Fruit fly (Drosophila melanogaster) whole organism: Measurements from ENCODE around the gene Diap1.

Experiments
- CG8478 ChIP-seq: fragments of >200 bp; optimal IDR thresholded peaks from 2 replicates; lab custom pipeline; 2018; ENCODE audit warnings: inconsistent platforms
- Dll ChIP-seq: fragments of >200 bp; optimal IDR thresholded peaks from 2 replicates; lab custom pipeline; 2017
- EcR ChIP-seq, 2 experiments: fragments of >200 bp; optimal IDR thresholded peaks; 2 replicates each; lab custom pipeline; 2017; ENCODE audit warnings: missing biosample characterization in 2 of 2, missing genetic modification characterization in 2 of 2, missing genetic modification reagents in 2 of 2
- pan ChIP-seq: fragments of >200 bp; optimal IDR thresholded peaks from 2 replicates; lab custom pipeline; 2017
- psq ChIP-seq: fragments of >200 bp; optimal IDR thresholded peaks from 2 replicates; lab custom pipeline; 2017
- usp ChIP-seq: fragments of >200 bp; optimal IDR thresholded peaks from 2 replicates; lab custom pipeline; 2017; ENCODE audit warnings: missing biosample characterization, missing genetic modification characterization, mixed read lengths

Gene Diap1

DNA sequence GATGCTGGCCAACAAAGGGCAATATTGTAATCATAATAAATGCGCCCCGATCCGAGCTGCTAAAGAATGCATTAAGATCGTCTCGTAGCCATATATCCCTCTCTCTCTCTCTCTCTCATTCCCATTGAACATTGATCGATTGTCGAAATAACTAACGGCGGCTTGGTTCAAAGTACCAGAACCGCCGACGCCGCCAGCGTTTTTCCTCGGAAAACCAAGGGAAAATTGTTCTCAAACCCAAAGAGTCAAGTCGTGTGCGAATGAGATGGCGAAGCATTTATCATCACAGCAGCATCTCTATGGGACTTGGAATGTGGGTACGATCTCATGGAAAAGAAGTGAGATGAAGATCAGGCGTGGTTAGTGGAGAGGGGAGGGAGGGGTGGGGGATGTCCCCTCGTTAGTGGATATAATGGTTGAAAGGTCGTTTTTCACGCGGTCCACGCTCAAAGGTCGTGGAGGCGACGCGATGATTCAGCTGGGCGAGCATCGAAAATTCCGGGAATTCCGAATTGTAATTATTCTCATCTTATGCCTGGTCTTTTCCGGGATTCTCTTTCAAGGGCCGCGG lies 7.0 kb downstream of the Diap1 start:
- TF ChIP-seq Dll (lab: Kevin White, UChicago) (no peak), usp (GFP tag; lab: Kevin White, UChicago) (no peak), psq (lab: Kevin White, UChicago) (no peak), CG8478 (no peak), pan (lab: Kevin White, UChicago) (no peak), EcR (GFP tag; optimal IDR thresholded peaks at IDR 0.05; lab: Kevin White, UChicago) (no peak)

DNA sequence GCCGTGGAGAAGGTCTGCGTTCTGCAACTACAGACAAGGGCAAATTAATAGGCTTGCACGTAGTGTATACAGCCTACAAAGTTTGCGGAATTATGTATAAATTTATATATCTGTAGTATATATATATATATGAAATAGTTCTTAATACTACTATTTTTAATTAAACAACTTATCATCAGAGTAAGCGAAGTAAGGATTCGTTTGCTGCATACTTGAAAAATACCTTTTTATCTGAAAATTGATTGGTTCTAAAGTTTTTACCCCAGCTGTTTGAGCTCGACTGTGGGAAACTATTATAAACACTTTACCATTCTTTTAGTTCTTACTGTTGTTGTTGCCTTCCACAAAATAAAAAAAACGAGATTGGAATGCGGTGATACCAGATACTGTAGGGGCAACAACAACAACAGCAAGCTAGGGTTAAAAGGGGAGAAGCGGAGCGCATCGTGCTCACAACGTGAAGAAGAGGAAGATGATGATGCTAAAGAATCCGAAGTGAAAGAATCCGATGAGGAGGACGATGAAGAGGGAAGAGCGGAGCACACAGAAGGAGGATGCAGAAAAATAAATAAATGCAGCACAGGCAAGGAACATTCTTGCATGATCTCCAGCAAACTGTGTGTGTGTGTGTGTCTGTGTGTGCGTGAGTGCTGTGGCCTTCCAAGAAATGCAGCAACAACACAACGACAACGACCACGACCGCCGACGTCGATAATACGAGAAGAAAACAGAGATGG lies 7.6 kb downstream of the Diap1 start:
- TF ChIP-seq usp (GFP tag; lab: Kevin White, UChicago), result no peak
- peak in 1 of 2 experiments; percentile 63 for TF ChIP-seq EcR (GFP tag; optimal IDR thresholded peaks at IDR 0.05; lab: Kevin White, UChicago)

DNA sequence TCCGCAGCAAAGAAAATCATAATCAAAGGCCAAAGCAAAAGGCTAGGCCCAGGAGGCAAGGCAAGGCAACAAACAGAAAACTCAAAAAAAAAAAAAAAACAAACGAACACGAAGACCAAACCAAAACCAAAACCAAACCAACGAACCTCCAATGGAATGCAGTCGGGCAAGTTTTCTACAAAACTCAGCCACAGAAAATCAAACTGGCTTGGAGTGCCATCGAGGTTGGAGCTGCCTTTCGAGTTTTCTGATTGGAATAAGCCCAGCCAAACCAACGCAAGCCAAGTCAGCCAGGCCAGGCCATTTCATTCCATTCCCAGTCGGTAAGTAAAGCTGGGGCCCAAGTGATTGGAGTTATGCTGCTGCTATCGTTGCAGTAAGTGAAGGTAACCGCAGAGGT lies 8.2 kb downstream of the Diap1 start:
- TF ChIP-seq psq (lab: Kevin White, UChicago), result no peak
- TF ChIP-seq EcR (GFP tag; optimal IDR thresholded peaks at IDR 0.05; lab: Kevin White, UChicago), result peak in 1 of 2 experiments; percentile 10

DNA sequence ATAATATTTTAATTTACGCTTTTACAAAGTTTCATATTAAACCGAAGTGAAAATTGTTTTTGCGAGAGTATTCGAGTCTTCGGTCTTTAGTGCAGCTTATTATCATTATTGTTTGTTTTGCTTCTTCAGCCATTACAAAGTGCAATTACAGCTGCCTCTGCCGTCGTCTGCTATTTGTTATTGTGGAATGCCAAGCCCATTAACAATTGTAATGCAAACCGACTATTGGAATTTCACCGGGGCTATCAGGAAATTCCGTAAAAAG lies 8.8 kb downstream of the Diap1 start:
- TF ChIP-seq CG8478, result no peak
- no peak for TF ChIP-seq usp (GFP tag; lab: Kevin White, UChicago)
- no peak for TF ChIP-seq psq (lab: Kevin White, UChicago)
- TF ChIP-seq Dll (lab: Kevin White, UChicago), result no peak
- TF ChIP-seq pan (lab: Kevin White, UChicago), result no peak
- TF ChIP-seq EcR (GFP tag; optimal IDR thresholded peaks at IDR 0.05; lab: Kevin White, UChicago), result no peak

DNA sequence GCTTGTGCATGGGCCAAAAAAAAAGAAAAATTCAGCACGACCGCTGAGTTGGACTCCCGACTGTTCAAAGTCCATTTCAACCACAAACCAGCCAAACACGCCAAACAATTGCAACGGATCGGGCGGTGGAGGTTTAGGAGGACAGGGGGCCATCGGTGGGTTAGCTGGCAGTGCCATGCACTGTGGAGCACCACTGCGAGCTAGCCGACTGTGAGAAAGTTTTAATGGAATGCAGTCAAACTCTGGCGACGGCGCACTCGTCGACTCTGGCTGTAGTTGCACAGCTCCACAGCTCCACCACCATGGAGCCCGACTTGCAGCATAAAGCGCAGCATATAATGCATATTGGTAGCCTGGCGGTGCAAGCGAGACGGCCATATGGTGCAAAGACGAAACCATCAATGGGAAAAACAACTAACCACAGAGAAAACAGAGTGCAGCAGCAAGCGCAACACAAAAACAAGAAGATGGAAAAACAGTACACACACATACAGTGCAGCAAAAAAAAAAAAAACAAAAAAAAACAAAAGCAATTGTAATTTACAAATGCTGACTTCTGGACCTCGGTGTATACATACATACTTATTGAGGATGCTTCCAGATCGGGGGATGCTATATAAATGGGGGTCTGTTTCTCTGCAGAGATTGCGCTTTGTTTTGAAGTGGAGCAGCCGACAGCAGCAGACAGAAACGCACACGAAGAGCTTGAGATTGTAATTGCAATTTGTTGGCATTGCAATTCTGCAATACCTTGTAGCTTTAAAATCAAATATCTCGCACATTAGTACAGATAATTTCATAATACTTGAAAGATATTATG lies 9.4 kb downstream of the Diap1 start:
- TF ChIP-seq EcR (GFP tag; optimal IDR thresholded peaks at IDR 0.05; lab: Kevin White, UChicago), result peak in 1 of 2 experiments; percentile 0
- TF ChIP-seq CG8478, result no peak

DNA sequence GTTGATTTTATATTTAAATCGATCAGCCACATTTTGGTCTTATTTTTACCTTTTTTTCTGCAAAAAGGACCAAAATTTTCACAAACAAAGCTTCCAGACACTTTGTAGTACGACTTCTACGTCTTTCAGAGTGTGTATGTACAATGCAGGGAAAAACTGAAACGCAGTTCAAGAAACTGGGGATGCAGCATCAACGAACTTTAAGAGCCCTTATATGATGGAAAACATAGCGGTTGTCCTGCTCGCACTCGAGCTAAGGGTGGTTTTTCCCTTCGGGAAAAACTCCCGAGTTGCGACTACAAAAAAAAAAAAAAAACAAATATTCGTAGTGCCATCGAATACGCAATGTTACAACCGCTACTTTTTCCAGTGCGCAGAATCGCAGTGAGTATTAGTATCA lies 10.4 kb downstream of the Diap1 start:
- TF ChIP-seq CG8478, result no peak
- no peak for TF ChIP-seq Dll (lab: Kevin White, UChicago)
- no peak for TF ChIP-seq usp (GFP tag; lab: Kevin White, UChicago)
- no peak for TF ChIP-seq psq (lab: Kevin White, UChicago)
- TF ChIP-seq EcR (GFP tag; optimal IDR thresholded peaks at IDR 0.05; lab: Kevin White, UChicago), result no peak
- no peak for TF ChIP-seq pan (lab: Kevin White, UChicago)

DNA sequence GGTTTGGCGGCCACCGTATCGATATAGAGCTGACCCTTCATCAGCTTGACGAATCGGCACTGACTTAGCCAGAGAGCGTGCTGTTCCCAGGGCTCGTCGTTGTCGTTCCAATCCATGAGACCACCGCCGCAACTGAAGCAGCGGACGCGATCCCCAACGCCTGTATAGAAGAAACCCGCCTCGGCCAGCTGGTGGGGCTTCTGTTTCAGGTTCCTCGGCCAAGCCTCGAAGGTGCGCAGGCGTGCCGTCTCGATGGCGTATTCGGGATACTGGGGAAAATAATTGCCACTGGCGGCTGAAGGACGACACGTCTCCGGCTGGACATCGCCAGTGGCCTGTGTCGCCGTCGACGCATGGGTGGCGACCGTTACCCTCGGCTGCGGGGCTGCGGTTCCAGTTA lies 11.8 kb downstream of the Diap1 start:
- TF ChIP-seq usp (GFP tag; lab: Kevin White, UChicago), result no peak
- no peak for TF ChIP-seq psq (lab: Kevin White, UChicago)
- TF ChIP-seq EcR (GFP tag; optimal IDR thresholded peaks at IDR 0.05; lab: Kevin White, UChicago), result no peak
- TF ChIP-seq CG8478, result no peak
- no peak for TF ChIP-seq Dll (lab: Kevin White, UChicago)
- TF ChIP-seq pan (lab: Kevin White, UChicago), result no peak

DNA sequence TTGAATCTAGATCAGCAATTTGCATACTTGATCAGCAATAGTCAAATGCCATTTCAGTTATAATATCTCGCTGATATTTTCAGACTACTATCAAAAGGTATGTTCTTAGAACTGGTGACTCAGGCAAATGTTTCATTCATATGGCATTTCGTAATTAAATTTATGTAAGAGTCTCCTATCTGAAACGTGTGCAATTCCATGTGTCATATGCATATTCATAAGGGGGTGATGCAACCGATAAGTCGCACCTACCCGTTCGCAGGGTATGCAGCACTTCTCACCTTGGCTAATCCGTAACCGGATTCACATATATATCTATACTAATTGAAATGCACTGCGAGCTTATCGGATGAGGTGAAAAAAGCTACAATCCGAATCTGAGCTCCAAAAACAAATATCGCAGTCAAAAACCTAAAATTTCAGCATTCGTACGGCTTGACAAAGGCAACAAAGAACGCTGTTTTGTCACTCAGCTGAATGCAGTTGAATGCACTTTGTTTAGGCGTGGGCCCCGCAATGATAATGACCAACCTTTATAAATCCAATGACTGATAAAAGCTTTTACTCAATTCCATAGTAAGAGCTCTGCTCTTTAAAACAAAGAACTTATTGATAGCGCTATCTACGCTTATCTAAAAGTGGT lies 13.0 kb downstream of the Diap1 start:
- TF ChIP-seq EcR (GFP tag; optimal IDR thresholded peaks at IDR 0.05; lab: Kevin White, UChicago) (peak; percentile 33 to 59), Dll (lab: Kevin White, UChicago) (no peak)

DNA sequence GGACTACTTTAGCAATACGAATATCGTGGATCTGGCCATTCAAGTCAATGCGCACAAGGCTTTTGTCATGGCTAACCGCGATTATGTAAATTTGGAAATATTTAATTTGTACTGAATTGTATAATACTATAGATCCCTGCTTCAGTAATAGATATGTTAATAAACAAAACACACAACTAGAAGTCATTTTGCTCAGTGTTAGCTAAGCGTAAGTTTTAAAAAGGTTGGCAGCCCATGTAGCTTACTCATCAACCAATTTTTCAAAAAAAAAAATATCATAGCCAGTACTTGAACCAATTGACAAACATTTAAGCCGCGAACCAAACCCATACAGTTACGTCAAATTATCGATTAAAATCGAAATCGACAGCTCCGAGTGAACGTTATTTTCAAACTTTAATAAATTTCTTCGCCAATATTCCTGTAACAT lies 13.8 kb downstream of the Diap1 start:
- TF ChIP-seq pan (lab: Kevin White, UChicago) (no peak), EcR (GFP tag; optimal IDR thresholded peaks at IDR 0.05; lab: Kevin White, UChicago) (no peak), CG8478 (no peak), Dll (lab: Kevin White, UChicago) (no peak), usp (GFP tag; lab: Kevin White, UChicago) (no peak), psq (lab: Kevin White, UChicago) (no peak)

DNA sequence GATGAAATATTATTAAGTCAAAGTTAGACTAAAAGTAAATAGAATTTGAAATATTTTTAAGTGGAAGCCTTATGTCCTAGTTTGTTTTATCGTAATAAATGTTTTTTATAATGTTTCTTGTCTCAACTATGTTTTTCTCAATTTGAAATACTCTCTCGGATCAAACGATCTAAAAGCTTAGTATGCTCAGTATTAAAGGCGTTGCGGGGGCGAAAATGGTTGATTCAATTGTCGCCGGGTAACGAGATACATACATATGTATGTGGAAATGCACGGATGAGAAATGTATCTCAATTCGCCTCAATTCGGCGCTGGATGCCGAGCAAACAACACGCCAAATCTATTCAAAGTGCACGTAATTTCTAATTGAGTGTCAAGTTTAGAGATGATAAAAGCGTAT lies 15.6 kb downstream of the Diap1 start, which contains the start of gene CG5895:
TSS of gene CG5895 (plus strand) at position 301 of the 400 bp plus-strand sequence.
- no peak for TF ChIP-seq CG8478
- no peak for TF ChIP-seq EcR (GFP tag; optimal IDR thresholded peaks at IDR 0.05; lab: Kevin White, UChicago)
- TF ChIP-seq pan (lab: Kevin White, UChicago), result no peak
- TF ChIP-seq Dll (lab: Kevin White, UChicago), result no peak
- no peak for TF ChIP-seq usp (GFP tag; lab: Kevin White, UChicago)
- TF ChIP-seq psq (lab: Kevin White, UChicago), result no peak

DNA sequence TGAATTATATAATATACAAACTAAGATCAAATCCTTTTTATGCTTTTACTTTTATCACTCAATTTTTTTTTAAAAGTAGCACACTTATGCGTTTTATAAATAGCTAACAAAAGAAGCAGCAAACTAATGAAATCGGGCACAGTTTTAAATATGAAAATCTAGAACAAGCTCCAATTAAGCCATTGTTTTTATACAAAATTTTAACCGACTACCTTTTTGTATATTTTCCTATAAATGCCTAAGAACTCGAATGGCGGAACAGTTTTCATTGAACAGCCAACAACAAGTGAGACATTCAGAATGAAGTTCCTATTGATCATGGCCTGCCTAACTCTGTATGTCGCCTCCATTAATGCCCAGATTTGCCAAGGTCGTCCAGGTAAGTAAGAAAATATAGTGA lies 16.6 kb downstream of the Diap1 start, which contains the start of gene CG42538:
TSS of gene CG42538 (plus strand) at position 301 of the 400 bp plus-strand sequence.
- TF ChIP-seq Dll (lab: Kevin White, UChicago) (no peak), psq (lab: Kevin White, UChicago) (no peak), EcR (GFP tag; optimal IDR thresholded peaks at IDR 0.05; lab: Kevin White, UChicago) (no peak), pan (lab: Kevin White, UChicago) (no peak), usp (GFP tag; lab: Kevin White, UChicago) (no peak), CG8478 (no peak)
